Worm (Caenorhabditis elegans) whole organism, L4/young adult: ENCODE results near the gene C35D10.12.

Experiments
- W03F9.2 ChIP-seq: fragments of 150-350 bp; optimal IDR thresholded peaks from 2 replicates; lab custom pipeline; 2014; ENCODE audit warnings: missing biosample characterization, missing genetic modification characterization
- dao-5 ChIP-seq: sonication (generic microtip); optimal IDR thresholded peaks from 2 replicates; lab custom pipeline; 2016; ENCODE audit warnings: missing genotype, missing genetic modification characterization, moderate library complexity, missing compliant biosample characterization
- him-1 ChIP-seq: sonication (generic microtip); optimal IDR thresholded peaks from 2 replicates; lab custom pipeline; 2016; ENCODE audit warnings: missing genotype, missing genetic modification reagents, missing genetic modification characterization, missing compliant biosample characterization

- TF ChIP-seq dao-5 (tag; lab: Kevin White, UChicago), result no peak
- TF ChIP-seq W03F9.2, result peak; percentile 95
- peak; percentile 98 for TF ChIP-seq him-1 (tag; lab: Kevin White, UChicago)
Observed at ce11 chrIII:4899728-4900127, 25.2 kb upstream of the C35D10.12 start.
